Worm (Caenorhabditis elegans) whole organism, late embryonic: ENCODE data around the gene pks-1.

Source experiments
- Y22D7AL.16 ChIP-seq: sonication (generic microtip); optimal IDR thresholded peaks from 2 replicates; lab custom pipeline; 2016; ENCODE audit warnings: missing genetic modification characterization, missing compliant biosample characterization
- fkh-10 ChIP-seq: fragments of 150-350 bp; optimal IDR thresholded peaks from 2 replicates; lab custom pipeline; 2014; ENCODE audit warnings: missing biosample characterization, missing genetic modification reagents, missing genetic modification characterization
- mec-3 ChIP-seq: sonication (generic microtip); optimal IDR thresholded peaks from 2 replicates; lab custom pipeline; 2016; ENCODE audit warnings: borderline replicate concordance, missing genetic modification characterization, missing compliant biosample characterization
- nhr-11 ChIP-seq: fragments of 150-350 bp; optimal IDR thresholded peaks from 2 replicates; lab custom pipeline; 2014; ENCODE audit warnings: missing biosample characterization, missing genetic modification characterization
- nhr-232 ChIP-seq: sonication (generic microtip); optimal IDR thresholded peaks from 2 replicates; lab custom pipeline; 2016; ENCODE audit warnings: missing genetic modification characterization, missing compliant biosample characterization
- odd-2 ChIP-seq: sonication (generic microtip); optimal IDR thresholded peaks from 2 replicates; lab custom pipeline; 2017; ENCODE audit warnings: antibody characterized with exemption, mild to moderate bottlenecking, missing genetic modification characterization, missing compliant biosample characterization
- pag-3 ChIP-seq: sonication (generic microtip); optimal IDR thresholded peaks from 2 replicates; lab custom pipeline; 2016; ENCODE audit warnings: missing compliant biosample characterization, missing genetic modification characterization, borderline replicate concordance
- syd-9 ChIP-seq: sonication (generic microtip); optimal IDR thresholded peaks from 2 replicates; lab custom pipeline; 2016; ENCODE audit warnings: mild to moderate bottlenecking, missing genetic modification characterization, moderate library complexity, missing compliant biosample characterization
- zip-5 ChIP-seq: sonication (generic microtip); optimal IDR thresholded peaks from 2 replicates; lab custom pipeline; 2016; ENCODE audit warnings: missing genetic modification characterization, missing compliant biosample characterization

ce11 chrX:5444863-5445262 lies 31.3 kb downstream of the pks-1 start, which contains the start of gene itm-2:
- TF ChIP-seq pag-3 (tag; lab: Kevin White, UChicago) (no peak), mec-3 (tag; lab: Kevin White, UChicago) (no peak), zip-5 (tag; lab: Kevin White, UChicago) (no peak), nhr-11 (tag; lab: Kevin White, UChicago) (no peak), syd-9 (tag; lab: Kevin White, UChicago) (no peak), Y22D7AL.16 (tag; lab: Kevin White, UChicago) (no peak), odd-2 (no peak), fkh-10 (GFP tag; lab: Kevin White, UChicago) (no peak), nhr-232 (tag; lab: Kevin White, UChicago) (no peak)
